Worm (Caenorhabditis elegans) whole organism, young adult: ENCODE results near the gene cox-18.

Experiments used
- B0261.1 ChIP-seq: sonication (generic microtip); optimal IDR thresholded peaks from 2 replicates; lab custom pipeline; 2016; ENCODE audit warnings: mild to moderate bottlenecking, missing genetic modification characterization, moderate library complexity, missing compliant biosample characterization
- D2030.7 ChIP-seq: fragments of 200-800 bp; sonication (Bioruptor generic); IDR thresholded peaks from 2 replicates; pipeline ENCODE4 v1.3.6; 2022; ENCODE audit warnings: missing genetic modification reagents, missing genetic modification characterization, missing compliant biosample characterization
- F10E7.11 ChIP-seq: sonication (generic microtip); optimal IDR thresholded peaks from 2 replicates; lab custom pipeline; 2017; ENCODE audit warnings: mild to moderate bottlenecking, missing genetic modification characterization, moderate library complexity, missing compliant biosample characterization
- F49E8.2 ChIP-seq: sonication (generic microtip); optimal IDR thresholded peaks from 3 replicates; lab custom pipeline; 2017; ENCODE audit warnings: missing genetic modification characterization, mild to moderate bottlenecking, missing compliant biosample characterization, antibody characterized with exemption, moderate library complexity; ENCODE audit not compliant: insufficient read depth
- F52B5.7 ChIP-seq: sonication (generic microtip); optimal IDR thresholded peaks from 2 replicates; lab custom pipeline; 2016; ENCODE audit warnings: mild to moderate bottlenecking, missing genetic modification characterization, missing compliant biosample characterization
- T26A5.8 ChIP-seq: sonication (generic microtip); optimal IDR thresholded peaks from 2 replicates; lab custom pipeline; 2016; ENCODE audit warnings: missing genetic modification characterization, missing compliant biosample characterization
- cebp-1 ChIP-seq, 2 experiments: fragments of 200-800 bp in 1 of 2; sonication (Bioruptor generic) in 1 of 2; sonication (generic microtip) in 1 of 2; IDR thresholded peaks in 1 of 2; optimal IDR thresholded peaks in 1 of 2; 2 replicates each; pipeline versions ENCODE4 v1.3.6 to Lab custom; 2017 to 2022; ENCODE audit warnings: missing compliant biosample characterization in 2 of 2, missing genetic modification characterization in 2 of 2, mild to moderate bottlenecking in 1 of 2, missing genetic modification reagents in 1 of 2, moderate library complexity in 1 of 2
- cebp-2 ChIP-seq: fragments of 200-800 bp; sonication (Bioruptor generic); IDR thresholded peaks from 2 replicates; pipeline ENCODE4 v1.3.6; 2022; ENCODE audit warnings: missing genetic modification characterization, missing compliant biosample characterization
- ceh-58 ChIP-seq: fragments of 200-800 bp; sonication (Bioruptor generic); IDR thresholded peaks from 2 replicates; pipeline ENCODE4 v1.3.6; 2022; ENCODE audit warnings: missing genetic modification characterization, missing compliant biosample characterization
- die-1 ChIP-seq: sonication (generic microtip); optimal IDR thresholded peaks from 2 replicates; lab custom pipeline; 2016; ENCODE audit warnings: missing genotype, mild to moderate bottlenecking, missing genetic modification characterization, missing compliant biosample characterization
- dpl-1 ChIP-seq: fragments of 150-350 bp; optimal IDR thresholded peaks from 2 replicates; lab custom pipeline; 2014; ENCODE audit warnings: missing biosample characterization, missing genetic modification reagents, missing genetic modification characterization
- efl-1 ChIP-seq: fragments of 150-350 bp; optimal IDR thresholded peaks from 2 replicates; lab custom pipeline; 2014; ENCODE audit warnings: missing biosample characterization, missing genetic modification reagents, missing genetic modification characterization
- egl-44 ChIP-seq: fragments of 200-800 bp; sonication (Bioruptor generic); IDR thresholded peaks from 2 replicates; pipeline ENCODE4 v1.3.6; 2022; ENCODE audit warnings: missing genetic modification reagents, missing genetic modification characterization, missing compliant biosample characterization
- egrh-3 ChIP-seq: fragments of 200-800 bp; sonication (Bioruptor generic); IDR thresholded peaks from 2 replicates; pipeline ENCODE4 v1.3.6; 2022; ENCODE audit warnings: missing genetic modification reagents, missing genetic modification characterization, missing compliant biosample characterization
- him-1 ChIP-seq: sonication (generic microtip); optimal IDR thresholded peaks from 2 replicates; lab custom pipeline; 2016; ENCODE audit warnings: missing genotype, missing genetic modification reagents, missing genetic modification characterization, missing compliant biosample characterization
- lag-1 ChIP-seq: fragments of 200-800 bp; sonication (Bioruptor generic); IDR thresholded peaks from 2 replicates; pipeline ENCODE4 v1.3.6; 2022; ENCODE audit warnings: missing genetic modification reagents, missing genetic modification characterization, missing compliant biosample characterization
- let-526 ChIP-seq: fragments of 200-800 bp; sonication (Bioruptor generic); IDR thresholded peaks from 2 replicates; pipeline ENCODE4 v1.3.6; 2022; ENCODE audit warnings: missing genetic modification reagents, missing genetic modification characterization, missing compliant biosample characterization
- lin-54 ChIP-seq: fragments of 200-800 bp; sonication (Bioruptor generic); optimal IDR thresholded peaks from 2 replicates; lab custom pipeline; 2018; ENCODE audit warnings: mild to moderate bottlenecking, missing genetic modification characterization, missing compliant biosample characterization
- madf-10 ChIP-seq: sonication (generic microtip); optimal IDR thresholded peaks from 2 replicates; lab custom pipeline; 2016; ENCODE audit warnings: mild to moderate bottlenecking, missing genetic modification characterization, missing compliant biosample characterization
- madf-3 ChIP-seq: fragments of 200-800 bp; sonication (Bioruptor generic); IDR thresholded peaks from 2 replicates; pipeline ENCODE4 v1.3.6; 2022; ENCODE audit warnings: missing genetic modification reagents, missing genetic modification characterization, missing compliant biosample characterization
- madf-8 ChIP-seq: fragments of 200-800 bp; sonication (Bioruptor generic); conservative IDR thresholded peaks from 2 replicates; pipeline ENCODE4 v1.3.6; 2022; ENCODE audit warnings: missing genetic modification reagents, missing genetic modification characterization, missing compliant biosample characterization
- nfyb-1 ChIP-seq: fragments of 200-800 bp; sonication (Bioruptor generic); IDR thresholded peaks from 2 replicates; pipeline ENCODE4 v1.3.6; 2022; ENCODE audit warnings: missing genetic modification reagents, missing genetic modification characterization, missing compliant biosample characterization
- nhr-179 ChIP-seq: sonication (generic microtip); optimal IDR thresholded peaks from 2 replicates; lab custom pipeline; 2016; ENCODE audit warnings: mild to moderate bottlenecking, missing genetic modification characterization, missing compliant biosample characterization
- nhr-80 ChIP-seq: sonication (generic microtip); optimal IDR thresholded peaks from 2 replicates; lab custom pipeline; 2016; ENCODE audit warnings: missing genetic modification characterization, missing compliant biosample characterization
- rcor-1 ChIP-seq: fragments of 200-800 bp; sonication (Bioruptor generic); IDR thresholded peaks from 2 replicates; pipeline ENCODE4 v1.3.6; 2022; ENCODE audit warnings: missing genetic modification reagents, missing genetic modification characterization, missing compliant biosample characterization
- somi-1 ChIP-seq: fragments of 200-800 bp; sonication (Bioruptor generic); optimal IDR thresholded peaks from 2 replicates; lab custom pipeline; 2018; ENCODE audit warnings: mild to moderate bottlenecking, missing genetic modification characterization, missing compliant biosample characterization
- tbp1 ChIP-seq: fragments of 200-800 bp; sonication (Bioruptor generic); optimal IDR thresholded peaks from 2 replicates; lab custom pipeline; 2018; ENCODE audit warnings: mild to moderate bottlenecking, missing genetic modification characterization, missing compliant biosample characterization
- tlf-1 ChIP-seq: fragments of 200-800 bp; sonication (Bioruptor generic); optimal IDR thresholded peaks from 2 replicates; lab custom pipeline; 2018; ENCODE audit warnings: mild to moderate bottlenecking, missing genetic modification characterization, missing compliant biosample characterization
- zfh-2 ChIP-seq: fragments of 200-800 bp; sonication (Bioruptor generic); conservative IDR thresholded peaks from 2 replicates; pipeline ENCODE4 v1.3.6; 2022; ENCODE audit warnings: missing genetic modification reagents, missing genetic modification characterization, missing compliant biosample characterization
- ztf-18 ChIP-seq: sonication (generic microtip); optimal IDR thresholded peaks from 2 replicates; lab custom pipeline; 2016; ENCODE audit warnings: missing genotype, mild to moderate bottlenecking, missing genetic modification characterization, missing compliant biosample characterization
- ztf-22 ChIP-seq: fragments of 200-800 bp; sonication (Bioruptor generic); optimal IDR thresholded peaks from 2 replicates; lab custom pipeline; 2018; ENCODE audit warnings: mild to moderate bottlenecking, missing genetic modification characterization, moderate library complexity, missing compliant biosample characterization
- ztf-26 ChIP-seq: sonication (generic microtip); optimal IDR thresholded peaks from 2 replicates; lab custom pipeline; 2017; ENCODE audit warnings: missing genetic modification characterization, missing compliant biosample characterization
- ztf-28 ChIP-seq: fragments of 200-800 bp; sonication (Bioruptor generic); IDR thresholded peaks from 2 replicates; pipeline ENCODE4 v1.3.6; 2022; ENCODE audit warnings: missing genetic modification reagents, missing genetic modification characterization, missing compliant biosample characterization

cox-18 gene

DNA sequence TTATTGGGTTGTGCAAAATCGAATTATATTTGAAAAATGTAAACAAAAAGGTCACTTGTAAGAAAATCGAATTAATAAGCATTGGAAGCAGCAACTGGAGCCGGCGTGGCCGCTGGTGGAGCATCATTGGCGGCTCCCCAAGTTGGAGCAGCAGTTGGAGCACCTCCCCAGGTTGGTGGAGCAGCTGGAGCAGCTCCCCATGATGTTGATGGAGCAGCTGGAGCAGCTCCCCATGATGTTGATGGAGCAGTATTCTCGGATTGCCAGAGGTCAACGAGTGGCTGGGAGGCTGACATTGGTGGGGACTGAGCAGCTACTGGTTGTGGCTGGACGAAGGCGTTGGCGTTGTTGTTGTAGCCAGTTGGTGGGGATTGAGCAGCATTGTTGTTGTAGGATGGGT lies 24.3 kb downstream of the cox-18 start (continued):
- TF ChIP-seq nhr-80 (tag; lab: Kevin White, UChicago) (no peak), T26A5.8 (tag; lab: Kevin White, UChicago) (no peak), rcor-1 (no peak), dpl-1 (no peak), tbp1 (GFP tag; lab: Kevin White, UChicago) (no peak), madf-8 (GFP tag; lab: Robert Waterston, UW) (no peak), cebp-2 (GFP tag; lab: Robert Waterston, UW) (no peak), tlf-1 (GFP tag; lab: Kevin White, UChicago) (no peak), ztf-18 (tag; lab: Kevin White, UChicago) (no peak), ztf-28 (GFP tag; lab: Robert Waterston, UW) (no peak), efl-1 (GFP tag; lab: Kevin White, UChicago) (no peak), F49E8.2 (tag; lab: Kevin White, UChicago) (no peak)
- TF ChIP-seq, all 124 proteins: peak for 4

- no peak for TF ChIP-seq let-526 (GFP tag; lab: Robert Waterston, UW)
- no peak for TF ChIP-seq nhr-80 (tag; lab: Kevin White, UChicago)
- TF ChIP-seq ztf-26, result no peak
- no peak for TF ChIP-seq nhr-179 (tag; lab: Kevin White, UChicago)
- TF ChIP-seq efl-1 (GFP tag; lab: Kevin White, UChicago), result no peak
- TF ChIP-seq zfh-2 (GFP tag; lab: Robert Waterston, UW), result peak; percentile 84
- 0 out of 2 replicates have a peak, but pooled peaks have one; percentile 53 for TF ChIP-seq ceh-58
- no peak for TF ChIP-seq die-1 (tag; lab: Kevin White, UChicago)
- no peak for TF ChIP-seq cebp-1 (GFP tag; IDR thresholded peaks at IDR 0.05; lab: Robert Waterston, UW)
- no peak for TF ChIP-seq cebp-1 (tag; optimal IDR thresholded peaks at IDR 0.05; lab: Kevin White, UChicago)
These were observed 26.1 kb downstream of the cox-18 start for ce11 chrIV:1123357-1123756.

DNA sequence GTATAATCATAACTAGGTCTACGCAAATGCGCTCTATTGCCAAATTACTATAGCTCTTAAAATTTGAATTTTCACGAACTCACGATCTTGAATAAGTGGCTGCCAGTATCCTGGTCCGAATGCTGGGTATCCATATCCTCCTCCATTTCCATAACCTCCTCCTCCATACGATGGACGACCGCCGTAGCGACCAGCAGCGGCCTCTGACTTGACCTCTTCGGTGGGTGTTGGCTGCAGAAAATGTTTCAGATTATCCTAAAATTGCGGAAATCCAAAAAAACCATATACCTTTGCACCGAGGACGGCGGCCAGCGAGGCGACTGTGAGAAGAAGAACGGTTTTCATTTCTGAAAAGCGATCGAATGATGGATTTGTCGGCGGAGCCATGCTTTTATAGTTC lies 27.5 kb downstream of the cox-18 start, which contains the start of gene perm-4:
TSS of gene perm-4 (minus strand) at position 367 of the 400 bp plus-strand sequence.
- peak; percentile 91 for TF ChIP-seq zfh-2 (GFP tag; lab: Robert Waterston, UW)
- no peak for TF ChIP-seq madf-3 (GFP tag; lab: Robert Waterston, UW)

DNA sequence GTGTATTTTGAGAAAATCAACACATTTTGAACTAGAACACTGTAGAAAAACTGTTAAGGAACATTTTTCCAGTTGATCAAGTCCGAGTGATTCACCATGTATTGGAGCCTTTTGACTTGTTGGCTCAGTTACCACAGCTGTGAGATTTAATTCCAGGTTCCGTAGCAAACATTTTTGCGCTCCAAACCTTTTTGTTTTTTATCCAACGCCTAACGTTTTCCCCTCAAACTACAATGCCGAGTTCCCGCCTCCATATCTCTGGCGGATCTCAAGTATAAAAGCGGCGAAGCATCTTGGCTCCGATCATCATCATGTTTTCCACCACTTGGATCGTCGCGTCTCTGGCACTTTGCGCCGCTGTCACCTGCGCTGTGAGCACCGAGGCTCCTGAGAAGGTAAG lies 29.2 kb downstream of the cox-18 start, which contains the start of gene perm-2:
TSS of gene perm-2 (plus strand) at position 301 of the 400 bp plus-strand sequence.
- no peak for TF ChIP-seq lag-1 (GFP tag; lab: Robert Waterston, UW)
- no peak for TF ChIP-seq F52B5.7 (tag; lab: Kevin White, UChicago)
- 0 out of 2 replicates have a peak, but pooled peaks have one; percentile 29 for TF ChIP-seq cebp-2 (GFP tag; lab: Robert Waterston, UW)
- peak; percentile 52; the same call in 1 of the 2 replicates for TF ChIP-seq zfh-2 (GFP tag; lab: Robert Waterston, UW)
- TF ChIP-seq lin-54 (GFP tag; lab: Kevin White, UChicago), result no peak

- TF ChIP-seq egrh-3 (GFP tag; lab: Robert Waterston, UW) (peak; percentile 32; the same call in 1 of the 2 replicates), madf-10 (tag; lab: Kevin White, UChicago) (no peak), nfyb-1 (GFP tag; lab: Robert Waterston, UW) (peak; percentile 38; the same call in 1 of the 2 replicates), zfh-2 (GFP tag; lab: Robert Waterston, UW) (peak; percentile 90)
These were observed 30.6 kb downstream of the cox-18 start for ce11 chrIV:1127852-1128251.

DNA sequence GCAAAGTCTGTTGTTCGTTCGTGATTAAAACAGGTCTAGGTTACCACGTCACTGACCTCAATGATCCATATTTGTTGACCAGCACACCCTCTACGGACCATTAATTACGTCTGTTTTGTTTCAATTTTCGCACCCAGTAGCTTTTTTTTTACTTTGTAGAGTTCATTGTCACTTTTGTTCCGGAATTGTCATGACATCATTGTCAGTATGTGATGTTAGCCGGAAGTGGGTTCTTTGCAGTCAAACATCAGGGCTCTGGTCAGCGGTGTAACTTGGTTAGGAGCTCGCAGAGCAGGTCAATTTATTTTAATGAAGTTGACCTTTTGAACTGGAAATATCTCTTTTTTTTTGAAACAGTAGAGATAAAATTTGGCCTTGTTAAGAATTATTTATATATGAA lies 39.4 kb downstream of the cox-18 start, which contains the start of gene C44B12.6:
TSS of gene C44B12.6 (minus strand) at position 101 of the 400 bp plus-strand sequence.
- no peak for TF ChIP-seq lag-1 (GFP tag; lab: Robert Waterston, UW)
- TF ChIP-seq madf-3 (GFP tag; lab: Robert Waterston, UW), result no peak
- no peak for TF ChIP-seq B0261.1 (tag; lab: Kevin White, UChicago)
- no peak for TF ChIP-seq T26A5.8 (tag; lab: Kevin White, UChicago)
- no peak for TF ChIP-seq nhr-80 (tag; lab: Kevin White, UChicago)
- TF ChIP-seq ceh-58, result no peak
- TF ChIP-seq ztf-28 (GFP tag; lab: Robert Waterston, UW), result no peak
- TF ChIP-seq ztf-22 (GFP tag; lab: Kevin White, UChicago), result no peak
- no peak for TF ChIP-seq F10E7.11 (tag; lab: Kevin White, UChicago)
- no peak for TF ChIP-seq him-1 (tag; lab: Kevin White, UChicago)
- no peak for TF ChIP-seq somi-1
- TF ChIP-seq egl-44, result no peak
- TF ChIP-seq D2030.7 (GFP tag; lab: Robert Waterston, UW), result no peak
